Fruit fly (Drosophila melanogaster): Measurements from ENCODE around the gene hb.

The hb gene

dm6 chr3R:8676560-8677000 lies 21.0 kb downstream of the hb start, which contains the start of the genes Unc50, CG11755 and CG8043 (continued):
- TF ChIP-seq CG30403 (GFP tag; optimal IDR thresholded peaks at IDR 0.05) (peak; percentile 90), onecut (GFP tag; IDR thresholded peaks at IDR 0.05) (peak; percentile 58), CG11398 (GFP tag; optimal IDR thresholded peaks at IDR 0.05) (no peak), HLHmδ (GFP tag; optimal IDR thresholded peaks at IDR 0.05) (no peak), Side (GFP tag; optimal IDR thresholded peaks at IDR 0.05) (peak; percentile 56), CG2129 (GFP tag; IDR thresholded peaks at IDR 0.05; ENCODE audit: partially characterized antibody) (peak; percentile 99), kah (GFP tag; optimal IDR thresholded peaks at IDR 0.05) (no peak), MBD-R2 (GFP tag; IDR thresholded peaks at IDR 0.05) (peak; percentile 95), sd (tag; optimal IDR thresholded peaks at IDR 0.05) (no peak), gem (tag; optimal IDR thresholded peaks at IDR 0.05) (peak; percentile 87), D19A (tag; optimal IDR thresholded peaks at IDR 0.05) (peak; percentile 69), CG13775 (GFP tag; optimal IDR thresholded peaks at IDR 0.05) (peak; percentile 86), CG16863 (GFP tag; optimal IDR thresholded peaks at IDR 0.05) (peak; percentile 44), Sry-δ (GFP tag; optimal IDR thresholded peaks at IDR 0.05) (peak; percentile 90), Hr3 (GFP tag; optimal IDR thresholded peaks at IDR 0.05) (peak; percentile 78), jing (GFP tag; optimal IDR thresholded peaks at IDR 0.05) (no peak), CG9932 (GFP tag; IDR thresholded peaks at IDR 0.05) (peak; percentile 95), inv (GFP tag; IDR thresholded peaks at IDR 0.05; ENCODE audit: partially characterized antibody) (peak; percentile 97), CG1832 (GFP tag; optimal IDR thresholded peaks at IDR 0.05) (no peak), CG14050 (GFP tag; IDR thresholded peaks at IDR 0.05) (peak; percentile 25; the same call in 1 of the 3 replicates), ap (GFP tag; IDR thresholded peaks at IDR 0.05) (peak; percentile 34; the same call in 1 of the 2 replicates), CG3726 (GFP tag; IDR thresholded peaks at IDR 0.05) (no peak; the same call in 2 of the 3 replicates), bigmax (GFP tag; optimal IDR thresholded peaks at IDR 0.05) (no peak), CG7963 (GFP tag; IDR thresholded peaks at IDR 0.05; ENCODE audit: partially characterized antibody) (peak; percentile 83; the same call in 2 of the 3 replicates), ERR (GFP tag; optimal IDR thresholded peaks at IDR 0.05) (peak; percentile 15), h (optimal IDR thresholded peaks at IDR 0.05) (no peak), CG7928 (GFP tag; optimal IDR thresholded peaks at IDR 0.05) (peak; percentile 20), CG18619 (GFP tag; optimal IDR thresholded peaks at IDR 0.05) (peak; percentile 78), CG4707 (GFP tag; optimal IDR thresholded peaks at IDR 0.05) (peak; percentile 1), CG4404 (GFP tag; IDR thresholded peaks at IDR 0.05) (peak; percentile 78), Elba2 (GFP tag; optimal IDR thresholded peaks at IDR 0.05) (no peak), Aef1 (GFP tag; IDR thresholded peaks at IDR 0.05) (peak; percentile 80), ttk (GFP tag; IDR thresholded peaks at IDR 0.05) (peak; percentile 52; the same call in 1 of the 2 replicates), tup (GFP tag; optimal IDR thresholded peaks at IDR 0.05) (peak; percentile 7), lbe (GFP tag; optimal IDR thresholded peaks at IDR 0.05) (peak; percentile 79), CG18011 (GFP tag; optimal IDR thresholded peaks at IDR 0.05) (peak; percentile 70), CG15601 (tag; optimal IDR thresholded peaks at IDR 0.05) (peak; percentile 74), chn (GFP tag; optimal IDR thresholded peaks at IDR 0.05) (peak; percentile 60), CG3281 (GFP tag; optimal IDR thresholded peaks at IDR 0.05) (peak; percentile 71), CG11560 (tag; IDR thresholded peaks at IDR 0.05) (no peak), zfh2 (GFP tag; optimal IDR thresholded peaks at IDR 0.05) (peak; percentile 72), hbn (GFP tag; IDR thresholded peaks at IDR 0.05; ENCODE audit: partially characterized antibody) (peak; percentile 99), Pdp1 (GFP tag; optimal IDR thresholded peaks at IDR 0.05) (peak; percentile 78 to 86), CG14667 (GFP tag; IDR thresholded peaks at IDR 0.05) (peak; percentile 75), dm (GFP tag; optimal IDR thresholded peaks at IDR 0.05) (no peak), CG15269 (tag; optimal IDR thresholded peaks at IDR 0.05) (no peak), CG1024 (GFP tag; IDR thresholded peaks at IDR 0.05) (peak; percentile 34; the same call in 1 of the 2 replicates), CG4854 (GFP tag; optimal IDR thresholded peaks at IDR 0.05) (peak; percentile 70), Kr (GFP tag; optimal IDR thresholded peaks at IDR 0.05) (no peak), BEAF-32 (GFP tag; optimal IDR thresholded peaks at IDR 0.05) (peak; percentile 98)

Data from whole organism, embryonic.